Worm (Caenorhabditis elegans): ENCODE measurements around the gene srh-129.
A peak's percentile ranks its signal among the peaks of the same experiment; 100 is the strongest.

Gene srh-129

ce11 chrV:5192501-5192900 is 48.8 kb upstream of the srh-129 start, which contains the start of gene C03A7.13 (continued):
- TF ChIP-seq hmg-1.1 (GFP tag; IDR thresholded peaks at IDR 0.05) (no peak), mxl-2 (GFP tag; conservative IDR thresholded peaks at IDR 0.05) (no peak), dmd-8 (GFP tag; IDR thresholded peaks at IDR 0.05) (no peak), ZK546.5 (tag; optimal IDR thresholded peaks at IDR 0.05) (no peak), ama-1 (optimal IDR thresholded peaks at IDR 0.05) (no peak), T20F7.1 (GFP tag; optimal IDR thresholded peaks at IDR 0.05) (no peak), tra-1 (GFP tag; IDR thresholded peaks at IDR 0.05) (peak; percentile 59; the same call in 1 of the 2 replicates), vab-7 (GFP tag; IDR thresholded peaks at IDR 0.05) (no peak), duxl-1 (tag; optimal IDR thresholded peaks at IDR 0.05; ENCODE audit: poor library complexity) (no peak), pqm-1 (tag; optimal IDR thresholded peaks at IDR 0.05) (peak; percentile 78), zip-11 (GFP tag; IDR thresholded peaks at IDR 0.05) (no peak), nhr-6 (tag; optimal IDR thresholded peaks at IDR 0.05) (no peak), daf-8 (GFP tag; IDR thresholded peaks at IDR 0.05) (no peak), lin-39 (tag; optimal IDR thresholded peaks at IDR 0.05) (no peak), nhr-28 (tag; optimal IDR thresholded peaks at IDR 0.05) (peak; percentile 89), F26F4.8 (GFP tag; conservative IDR thresholded peaks at IDR 0.05) (no peak), mxl-3 (GFP tag; optimal IDR thresholded peaks at IDR 0.05) (no peak), skn-1 (tag; optimal IDR thresholded peaks at IDR 0.05) (no peak), T26A8.4 (GFP tag; IDR thresholded peaks at IDR 0.05) (no peak), set-16 (GFP tag; IDR thresholded peaks at IDR 0.05) (no peak), lin-13 (GFP tag; optimal IDR thresholded peaks at IDR 0.05) (no peak), zip-2 (tag; optimal IDR thresholded peaks at IDR 0.05) (no peak), spr-1 (tag; optimal IDR thresholded peaks at IDR 0.05) (no peak), F49E8.2 (tag; optimal IDR thresholded peaks at IDR 0.05; ENCODE audit: borderline replicate concordance) (no peak), jun-1 (tag; optimal IDR thresholded peaks at IDR 0.05) (no peak), mep-1 (tag; optimal IDR thresholded peaks at IDR 0.05) (no peak), nhr-42 (GFP tag; IDR thresholded peaks at IDR 0.05) (no peak), F37D6.2 (tag; optimal IDR thresholded peaks at IDR 0.05) (no peak), snpc-1.2 (GFP tag; IDR thresholded peaks at IDR 0.05) (no peak), php-3 (GFP tag; IDR thresholded peaks at IDR 0.05) (peak; percentile 90), aha-1 (tag) (no peak), nhr-41 (GFP tag; IDR thresholded peaks at IDR 0.05) (no peak), Y48G9A.11 (GFP tag; IDR thresholded peaks at IDR 0.05) (no peak), mdt-29 (GFP tag; IDR thresholded peaks at IDR 0.05) (no peak), lir-3 (tag; optimal IDR thresholded peaks at IDR 0.05) (no peak), R02D3.7 (tag; optimal IDR thresholded peaks at IDR 0.05) (no peak), egl-43 (GFP tag; IDR thresholded peaks at IDR 0.05) (no peak), hif-1 (tag; optimal IDR thresholded peaks at IDR 0.05) (no peak), lin-38 (GFP tag; IDR thresholded peaks at IDR 0.05) (no peak), snpc-4 (tag; optimal IDR thresholded peaks at IDR 0.05) (no peak), hlh-30 (tag; optimal IDR thresholded peaks at IDR 0.05; ENCODE audit: insufficient read depth) (no peak), lin-1 (GFP tag; IDR thresholded peaks at IDR 0.05) (0 out of 2 replicates have a peak, but pooled peaks have one; percentile 26), D1046.2 (GFP tag; IDR thresholded peaks at IDR 0.05) (no peak), daf-19 (GFP tag; conservative IDR thresholded peaks at IDR 0.05) (no peak), nhr-11 (tag; optimal IDR thresholded peaks at IDR 0.05) (no peak), nhr-76 (tag; optimal IDR thresholded peaks at IDR 0.05) (no peak), dmd-6 (GFP tag; IDR thresholded peaks at IDR 0.05) (peak; percentile 92), Y75B8A.6 (GFP tag; IDR thresholded peaks at IDR 0.05) (no peak), F44E2.7 (GFP tag; IDR thresholded peaks at IDR 0.05) (no peak), arid-1 (GFP tag; conservative IDR thresholded peaks at IDR 0.05) (no peak), dpl-1 (GFP tag; optimal IDR thresholded peaks at IDR 0.05) (no peak), nhr-102 (tag; optimal IDR thresholded peaks at IDR 0.05) (peak; percentile 58), ztf-7 (tag; optimal IDR thresholded peaks at IDR 0.05) (no peak), attf-4 (tag; optimal IDR thresholded peaks at IDR 0.05) (no peak)
